Worm (Caenorhabditis elegans): Measurements from ENCODE around the gene npr-7.

npr-7 gene

DNA sequence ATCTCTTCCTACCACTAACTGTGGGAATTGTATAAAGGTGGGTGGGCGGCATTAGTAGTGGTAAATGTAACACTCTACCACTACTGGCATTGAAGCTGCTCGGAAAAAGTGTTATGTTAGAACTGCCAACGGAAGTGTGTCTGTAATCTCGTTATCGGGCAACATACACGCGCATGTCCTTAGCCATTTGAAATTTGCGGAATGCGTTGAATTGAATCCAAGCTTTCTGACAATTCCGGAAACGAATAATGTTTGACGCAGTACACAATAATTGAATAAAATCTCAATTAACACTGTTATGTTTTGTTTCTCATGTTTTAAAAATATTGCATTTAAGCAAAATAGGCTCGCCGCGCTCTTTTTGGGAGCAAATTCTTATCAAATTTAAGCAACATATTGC, 6.0 kb upstream of the npr-7 start:
- TF ChIP-seq lin-26 (GFP tag; IDR thresholded peaks at IDR 0.05) (no peak), let-607 (tag; optimal IDR thresholded peaks at IDR 0.05) (no peak), ccch-3 (GFP tag; optimal IDR thresholded peaks at IDR 0.05) (no peak), ekl-4 (GFP tag; IDR thresholded peaks at IDR 0.05) (no peak), unc-62 (GFP tag; optimal IDR thresholded peaks at IDR 0.05) (no peak), athp-1 (tag; optimal IDR thresholded peaks at IDR 0.05) (no peak), egl-44 (GFP tag; IDR thresholded peaks at IDR 0.05) (no peak), K11D2.4 (GFP tag; IDR thresholded peaks at IDR 0.05) (no peak), F23B12.7 (tag; optimal IDR thresholded peaks at IDR 0.05; ENCODE audit: insufficient read depth) (no peak), egrh-3 (GFP tag; IDR thresholded peaks at IDR 0.05) (no peak), T26A5.8 (tag; optimal IDR thresholded peaks at IDR 0.05) (no peak), snpc-1.1 (tag; optimal IDR thresholded peaks at IDR 0.05; ENCODE audit: insufficient read depth) (no peak), mes-4 (tag; optimal IDR thresholded peaks at IDR 0.05) (no peak), ztf-26 (tag; optimal IDR thresholded peaks at IDR 0.05) (no peak), lsy-27 (tag; optimal IDR thresholded peaks at IDR 0.05; ENCODE audit: borderline replicate concordance, insufficient read depth) (no peak), hlh-12 (tag; optimal IDR thresholded peaks at IDR 0.05) (no peak), tbx-9 (tag; optimal IDR thresholded peaks at IDR 0.05; ENCODE audit: borderline replicate concordance) (no peak), dox-1 (GFP tag; IDR thresholded peaks at IDR 0.05) (no peak), madf-6 (GFP tag; IDR thresholded peaks at IDR 0.05) (no peak)

- no peak for TF ChIP-seq Y79H2A.3 (GFP tag; conservative IDR thresholded peaks at IDR 0.05)
- no peak for TF ChIP-seq hrde-1 (tag; optimal IDR thresholded peaks at IDR 0.05; ENCODE audit: borderline replicate concordance)
- TF ChIP-seq zfh-2 (GFP tag; conservative IDR thresholded peaks at IDR 0.05) = no peak
- TF ChIP-seq ztf-3 (GFP tag; optimal IDR thresholded peaks at IDR 0.05) = no peak
- TF ChIP-seq F49E8.2 (tag; optimal IDR thresholded peaks at IDR 0.05; ENCODE audit: insufficient read depth) = no peak
- no peak for TF ChIP-seq atf-7 (tag; optimal IDR thresholded peaks at IDR 0.05)
- no peak for TF ChIP-seq hlh-26 (GFP tag; conservative IDR thresholded peaks at IDR 0.05)
- no peak for TF ChIP-seq snpc-3.4 (tag; optimal IDR thresholded peaks at IDR 0.05)
- TF ChIP-seq die-1 (tag; optimal IDR thresholded peaks at IDR 0.05) = no peak
- no peak for TF ChIP-seq sea-2 (GFP tag; IDR thresholded peaks at IDR 0.05)
- TF ChIP-seq F10E7.11 (tag; optimal IDR thresholded peaks at IDR 0.05) = no peak
- TF ChIP-seq ztf-22 (GFP tag; optimal IDR thresholded peaks at IDR 0.05) = no peak
- TF ChIP-seq sptf-2 (GFP tag; optimal IDR thresholded peaks at IDR 0.05) = no peak
- no peak for TF ChIP-seq mes-4 (tag; optimal IDR thresholded peaks at IDR 0.05)
- TF ChIP-seq lir-1 (GFP tag; conservative IDR thresholded peaks at IDR 0.05) = no peak
Measured at ce11 chrX:9314397-9314796, 4.6 kb downstream of the npr-7 start, which contains the start of gene ttr-38. Gene ttr-38, minus strand, starts transcription at chrX:9314497.

DNA sequence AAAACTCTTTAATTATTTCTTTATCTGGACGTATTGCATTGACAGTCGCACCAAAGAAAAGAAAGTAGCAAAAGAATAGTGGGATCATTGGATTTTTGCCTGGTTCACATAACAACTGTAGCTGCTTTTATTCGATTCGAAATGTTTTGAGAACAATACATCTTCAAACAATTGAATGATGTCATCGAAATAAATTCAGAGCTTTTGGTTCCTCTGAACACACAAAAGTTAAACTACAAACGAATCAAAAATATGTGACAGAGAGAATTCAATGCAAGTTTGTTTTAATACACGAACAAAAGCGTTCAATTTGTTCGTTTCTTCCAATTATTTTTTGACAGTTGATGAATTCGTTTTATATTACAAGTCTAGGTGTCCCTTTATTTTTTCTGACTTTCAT, 7.8 kb downstream of the npr-7 start, which contains the start of gene H29C22.1:
Gene H29C22.1 (minus strand): TSS at position 101 of the 400 bp plus-strand sequence.
- no peak for TF ChIP-seq let-526 (GFP tag; IDR thresholded peaks at IDR 0.05)
- TF ChIP-seq F57C9.4 (tag; optimal IDR thresholded peaks at IDR 0.05) = no peak
- no peak for TF ChIP-seq chd-7 (tag; optimal IDR thresholded peaks at IDR 0.05)
- TF ChIP-seq egrh-3 (GFP tag; IDR thresholded peaks at IDR 0.05) = no peak
- TF ChIP-seq K11D2.4 (GFP tag; IDR thresholded peaks at IDR 0.05) = no peak
- no peak for TF ChIP-seq dpl-1 (GFP tag; optimal IDR thresholded peaks at IDR 0.05)
- no peak for TF ChIP-seq Y53G8AR.9 (GFP tag; conservative IDR thresholded peaks at IDR 0.05)

Data from whole organism, young adult.